Worm (Caenorhabditis elegans) whole organism, young adult: ENCODE measurements around the gene chil-24.

Source experiments
- C06A6.2 ChIP-seq: fragments of 200-800 bp; sonication (Bioruptor generic); conservative IDR thresholded peaks from 2 replicates; pipeline ENCODE4 v1.3.6; 2022; ENCODE audit warnings: missing genetic modification characterization, missing compliant biosample characterization
- F22D6.2 ChIP-seq: sonication (generic microtip); optimal IDR thresholded peaks from 2 replicates; lab custom pipeline; 2016; ENCODE audit warnings: mild to moderate bottlenecking, missing genetic modification characterization, missing compliant biosample characterization
- F23B12.7 ChIP-seq: sonication (generic microtip); optimal IDR thresholded peaks from 2 replicates; lab custom pipeline; 2017; ENCODE audit warnings: missing genetic modification characterization, mild to moderate bottlenecking, missing compliant biosample characterization, antibody characterized with exemption, moderate library complexity; ENCODE audit not compliant: insufficient read depth
- T26A5.8 ChIP-seq: sonication (generic microtip); optimal IDR thresholded peaks from 2 replicates; lab custom pipeline; 2016; ENCODE audit warnings: missing genetic modification characterization, missing compliant biosample characterization
- Y53F4B.3 ChIP-seq: fragments of 200-800 bp; sonication (Bioruptor generic); IDR thresholded peaks from 2 replicates; pipeline ENCODE4 v1.3.6; 2022; ENCODE audit warnings: missing genetic modification reagents, missing genetic modification characterization, missing compliant biosample characterization
- ZK185.1 ChIP-seq: sonication (generic microtip); optimal IDR thresholded peaks from 2 replicates; lab custom pipeline; 2016; ENCODE audit warnings: mild to moderate bottlenecking, missing genetic modification characterization, missing compliant biosample characterization; ENCODE audit not compliant: poor library complexity, severe bottlenecking
- ceh-40 ChIP-seq: fragments of 200-800 bp; sonication (Bioruptor generic); IDR thresholded peaks from 2 replicates; pipeline ENCODE4 v1.3.6; 2022; ENCODE audit warnings: missing genetic modification characterization, missing compliant biosample characterization
- egrh-3 ChIP-seq: fragments of 200-800 bp; sonication (Bioruptor generic); IDR thresholded peaks from 2 replicates; pipeline ENCODE4 v1.3.6; 2022; ENCODE audit warnings: missing genetic modification reagents, missing genetic modification characterization, missing compliant biosample characterization
- hmg-1.2 ChIP-seq: fragments of 200-800 bp; sonication (Bioruptor generic); IDR thresholded peaks from 2 replicates; pipeline ENCODE4 v1.3.6; 2022; ENCODE audit warnings: missing genetic modification reagents, missing genetic modification characterization, missing compliant biosample characterization
- hmg-20 ChIP-seq: fragments of 200-800 bp; sonication (Bioruptor generic); IDR thresholded peaks from 2 replicates; pipeline ENCODE4 v1.3.6; 2022; ENCODE audit warnings: missing genetic modification reagents, missing genetic modification characterization, missing compliant biosample characterization
- lin-54 ChIP-seq: fragments of 200-800 bp; sonication (Bioruptor generic); optimal IDR thresholded peaks from 2 replicates; lab custom pipeline; 2018; ENCODE audit warnings: mild to moderate bottlenecking, missing genetic modification characterization, missing compliant biosample characterization
- sea-2 ChIP-seq: fragments of 200-800 bp; sonication (Bioruptor generic); IDR thresholded peaks from 2 replicates; pipeline ENCODE4 v1.3.6; 2022; ENCODE audit warnings: missing genetic modification characterization, missing compliant biosample characterization
- snpc-4 ChIP-seq, 5 experiments: fragments of 150-350 bp in 1 of 5; sonication (generic microtip) in 4 of 5; optimal IDR thresholded peaks; 2 replicates each; lab custom pipeline; 2014 to 2018; ENCODE audit warnings: missing genetic modification characterization in 5 of 5, missing biosample characterization in 3 of 5, antibody characterized with exemption in 2 of 5, mild to moderate bottlenecking in 2 of 5, missing compliant biosample characterization in 2 of 5, missing genotype in 2 of 5, moderate library complexity in 2 of 5, missing genetic modification reagents in 1 of 5
- unc-62 ChIP-seq: fragments of 150-350 bp; optimal IDR thresholded peaks from 2 replicates; lab custom pipeline; 2014; ENCODE audit warnings: missing biosample characterization, missing genetic modification reagents, missing genetic modification characterization

DNA sequence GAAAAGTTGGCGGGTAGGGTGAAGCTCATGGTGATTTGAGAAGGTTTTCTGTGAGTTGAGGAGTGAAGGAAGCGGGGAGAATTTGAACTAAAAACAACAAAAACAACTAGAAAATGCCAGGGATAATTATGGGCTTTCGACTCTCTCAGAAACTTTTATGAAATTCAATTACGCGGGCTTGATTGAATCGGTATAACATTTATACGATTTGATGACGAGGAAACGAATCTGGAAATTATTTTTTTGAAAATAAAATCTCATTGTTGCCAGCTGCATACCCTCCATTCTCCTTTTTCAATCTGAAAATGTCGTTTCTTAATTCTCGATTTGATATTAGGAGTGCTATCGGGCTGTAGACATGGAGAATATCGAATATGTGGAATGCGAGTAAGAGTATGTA lies 37.7 kb upstream of the chil-24 start, which contains the start of gene srg-21:
- TF ChIP-seq sea-2 (GFP tag; lab: Robert Waterston, UW): no peak
- no peak for TF ChIP-seq ceh-40 (GFP tag; lab: Robert Waterston, UW)
- TF ChIP-seq Y53F4B.3: no peak
- TF ChIP-seq ZK185.1 (tag; lab: Kevin White, UChicago): no peak
- no peak for TF ChIP-seq lin-54
- no peak for TF ChIP-seq unc-62 (GFP tag; lab: Kevin White, UChicago)
- no peak for TF ChIP-seq T26A5.8 (tag; lab: Kevin White, UChicago)
- no peak for TF ChIP-seq snpc-4 (GFP tag; optimal IDR thresholded peaks at IDR 0.05; lab: Kevin White, UChicago)
- no peak for TF ChIP-seq snpc-4 (tag; optimal IDR thresholded peaks at IDR 0.05; lab: Kevin White, UChicago)
- no peak for TF ChIP-seq C06A6.2 (GFP tag; lab: Robert Waterston, UW)
- no peak for TF ChIP-seq hmg-20 (GFP tag; lab: Robert Waterston, UW)
- TF ChIP-seq F23B12.7: no peak
- TF ChIP-seq F22D6.2: no peak
- TF ChIP-seq hmg-1.2: no peak
- TF ChIP-seq egrh-3: no peak
